Fruit fly (Drosophila melanogaster): ENCODE measurements around the gene tai.

DNA sequence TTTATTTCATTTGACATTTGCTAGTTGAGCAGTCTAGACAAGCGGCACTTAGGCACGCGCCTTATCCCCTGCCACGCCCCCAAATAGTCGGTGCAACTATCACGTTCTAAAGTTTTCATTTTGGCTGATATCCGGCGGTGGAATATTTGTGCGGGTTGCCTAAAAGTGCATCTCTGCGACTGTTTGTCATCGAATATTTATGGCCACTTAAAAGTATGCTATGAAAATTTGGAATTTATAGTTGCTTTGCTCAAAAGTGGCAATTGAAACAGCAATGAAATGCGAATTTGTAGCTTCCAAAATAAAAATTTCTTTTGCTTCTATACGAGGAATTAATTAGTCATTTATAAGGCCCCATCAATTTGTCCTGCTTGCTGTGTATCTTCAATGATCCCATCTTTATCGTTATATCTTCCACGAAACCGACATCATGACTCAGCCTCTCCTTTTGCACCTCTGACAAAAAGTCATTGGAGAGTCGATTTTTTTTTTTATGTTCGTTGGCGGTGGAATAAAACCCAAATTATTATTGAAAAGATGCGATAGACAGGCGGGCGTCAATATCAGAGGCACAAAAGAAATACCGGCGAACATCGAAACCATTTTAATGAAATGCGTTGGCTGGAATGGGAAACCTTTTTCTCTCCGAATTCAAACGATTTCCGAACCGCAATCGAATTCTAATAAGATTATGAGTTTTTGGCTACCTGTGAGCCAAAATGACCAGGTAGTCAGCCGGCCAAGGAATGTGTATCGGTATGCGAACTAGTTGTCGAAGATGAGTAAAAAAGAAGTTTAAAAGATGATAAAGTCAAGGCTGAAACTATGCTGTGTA, 45.9 kb upstream of the tai start:
- TF ChIP-seq h (optimal IDR thresholded peaks at IDR 0.05) (no peak), insv (optimal IDR thresholded peaks at IDR 0.05) (no peak), Sin3A (optimal IDR thresholded peaks at IDR 0.05) (no peak), psq (optimal IDR thresholded peaks at IDR 0.05) (no peak)

All from Kc167 (cell line).